Worm (Caenorhabditis elegans) whole organism, young adult: Measurements from ENCODE around the gene C02F5.12.

ENCODE experiments used
- F10E7.11 ChIP-seq: sonication (generic microtip); optimal IDR thresholded peaks from 2 replicates; lab custom pipeline; 2017; ENCODE audit warnings: mild to moderate bottlenecking, missing genetic modification characterization, moderate library complexity, missing compliant biosample characterization
- attf-3 ChIP-seq: fragments of 200-800 bp; sonication (Bioruptor generic); conservative IDR thresholded peaks from 2 replicates; pipeline ENCODE4 v1.3.6; 2022; ENCODE audit warnings: missing genetic modification reagents, missing genetic modification characterization, missing compliant biosample characterization
- bed-2 ChIP-seq: fragments of 200-800 bp; sonication (Bioruptor generic); IDR thresholded peaks from 2 replicates; pipeline ENCODE4 v1.3.6; 2022; ENCODE audit warnings: missing genetic modification reagents, missing genetic modification characterization, missing compliant biosample characterization
- ceh-91 ChIP-seq: fragments of 200-800 bp; sonication (Bioruptor generic); IDR thresholded peaks from 2 replicates; pipeline ENCODE4 v1.3.6; 2022; ENCODE audit warnings: missing genetic modification reagents, missing genetic modification characterization, missing compliant biosample characterization
- dpff-1 ChIP-seq: sonication (generic microtip); optimal IDR thresholded peaks from 2 replicates; lab custom pipeline; 2017; ENCODE audit warnings: mild to moderate bottlenecking, missing genetic modification characterization, missing compliant biosample characterization
- hmg-1.2 ChIP-seq: fragments of 200-800 bp; sonication (Bioruptor generic); IDR thresholded peaks from 2 replicates; pipeline ENCODE4 v1.3.6; 2022; ENCODE audit warnings: missing genetic modification reagents, missing genetic modification characterization, missing compliant biosample characterization
- madf-3 ChIP-seq: fragments of 200-800 bp; sonication (Bioruptor generic); IDR thresholded peaks from 2 replicates; pipeline ENCODE4 v1.3.6; 2022; ENCODE audit warnings: missing genetic modification reagents, missing genetic modification characterization, missing compliant biosample characterization
- snpc-1.3 ChIP-seq: sonication (generic microtip); optimal IDR thresholded peaks from 2 replicates; lab custom pipeline; 2017; ENCODE audit warnings: missing genetic modification characterization, mild to moderate bottlenecking, missing compliant biosample characterization, antibody characterized with exemption, moderate library complexity, missing genotype, missing genetic modification reagents; ENCODE audit not compliant: insufficient read depth

- TF ChIP-seq F10E7.11 (tag; lab: Kevin White, UChicago) (no peak), snpc-1.3 (tag; lab: Kevin White, UChicago) (no peak), dpff-1 (tag; lab: Kevin White, UChicago) (no peak), ceh-91 (no peak), attf-3 (GFP tag; lab: Robert Waterston, UW) (no peak), madf-3 (GFP tag; lab: Robert Waterston, UW) (no peak), hmg-1.2 (GFP tag; lab: Robert Waterston, UW) (no peak), bed-2 (GFP tag; lab: Robert Waterston, UW) (no peak)
Observed at ce11 chrIII:8235880-8236279, 6.9 kb downstream of the C02F5.12 start, which contains the start of gene C02F5.5.
